Fruit fly (Drosophila melanogaster) whole organism: ENCODE results near the gene PGRP-SA.

Experiments
- EcR ChIP-seq, 2 experiments: fragments of >200 bp; optimal IDR thresholded peaks; 2 replicates each; lab custom pipeline; 2017; ENCODE audit warnings: missing biosample characterization in 2 of 2, missing genetic modification characterization in 2 of 2, missing genetic modification reagents in 2 of 2
- pan ChIP-seq: fragments of >200 bp; optimal IDR thresholded peaks from 2 replicates; lab custom pipeline; 2017
- psq ChIP-seq: fragments of >200 bp; optimal IDR thresholded peaks from 2 replicates; lab custom pipeline; 2017
- usp ChIP-seq: fragments of >200 bp; optimal IDR thresholded peaks from 2 replicates; lab custom pipeline; 2017; ENCODE audit warnings: missing biosample characterization, missing genetic modification characterization, mixed read lengths

DNA sequence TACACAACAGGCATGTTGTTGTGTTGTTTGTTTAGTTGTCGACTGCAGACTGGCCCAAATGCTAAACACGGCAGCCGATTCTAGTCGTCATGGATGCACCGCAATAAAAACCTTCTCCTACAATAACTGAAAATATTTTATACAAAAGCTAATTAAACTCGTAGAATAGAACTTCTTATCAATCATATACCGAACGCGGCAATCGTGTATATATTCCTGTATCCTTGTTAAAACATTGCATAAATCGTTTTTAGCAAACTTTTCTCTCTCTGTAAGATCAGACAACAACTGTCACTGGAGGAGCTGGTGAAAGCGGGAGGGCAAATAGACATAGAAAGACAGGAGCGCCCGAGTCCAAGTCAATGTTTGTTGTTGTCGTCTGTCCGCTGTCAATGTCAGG lies 12.7 kb upstream of the PGRP-SA start:
- TF ChIP-seq pan (lab: Kevin White, UChicago) (no peak), psq (lab: Kevin White, UChicago) (no peak), EcR (GFP tag; optimal IDR thresholded peaks at IDR 0.05; lab: Kevin White, UChicago) (no peak), usp (no peak)
